Fruit fly (Drosophila melanogaster) whole organism, embryonic: ENCODE results near the gene waw.

Experiments used
- BEAF-32 ChIP-seq: fragments of 200-800 bp; sonication (Bioruptor generic); optimal IDR thresholded peaks from 3 replicates; lab custom pipeline; 2017; ENCODE audit warnings: missing biosample characterization, missing genetic modification characterization, mild to moderate bottlenecking, moderate library complexity, missing genetic modification reagents
- Bteb2 ChIP-seq: fragments of 200-800 bp; sonication (Bioruptor generic); optimal IDR thresholded peaks from 2 replicates; lab custom pipeline; 2016; ENCODE audit warnings: missing biosample characterization, missing genetic modification characterization
- CG10565 ChIP-seq: fragments of 200-800 bp; sonication (Bioruptor generic); optimal IDR thresholded peaks from 3 replicates; lab custom pipeline; 2016; ENCODE audit warnings: missing biosample characterization, mild to moderate bottlenecking, missing genetic modification characterization
- CG12299 ChIP-seq: fragments of 200-800 bp; sonication (Bioruptor generic); optimal IDR thresholded peaks from 2 replicates; lab custom pipeline; 2018; ENCODE audit warnings: missing biosample characterization, mild to moderate bottlenecking, missing genetic modification characterization
- CG12659 ChIP-seq: fragments of 200-800 bp; sonication (Bioruptor generic); optimal IDR thresholded peaks from 3 replicates; lab custom pipeline; 2017; ENCODE audit warnings: mild to moderate bottlenecking, missing biosample characterization, missing genetic modification reagents, missing genetic modification characterization
- CG15514 ChIP-seq: fragments of 200-800 bp; sonication (Bioruptor generic); optimal IDR thresholded peaks from 3 replicates; lab custom pipeline; 2017; ENCODE audit warnings: missing biosample characterization, missing genetic modification characterization, mild to moderate bottlenecking, moderate library complexity, missing genetic modification reagents
- CG1603 ChIP-seq: fragments of 200-800 bp; sonication (Bioruptor generic); optimal IDR thresholded peaks from 2 replicates; lab custom pipeline; 2019; ENCODE audit warnings: missing biosample characterization, mild to moderate bottlenecking, missing genetic modification characterization, moderate library complexity
- CG17829 ChIP-seq: fragments of 200-800 bp; optimal IDR thresholded peaks from 2 replicates; lab custom pipeline; 2019; ENCODE audit warnings: missing biosample characterization, mild to moderate bottlenecking, missing genetic modification characterization, moderate library complexity
- CG2116 ChIP-seq: fragments of 200-800 bp; sonication (Bioruptor generic); optimal IDR thresholded peaks from 3 replicates; lab custom pipeline; 2018; ENCODE audit warnings: missing biosample characterization, mild to moderate bottlenecking, missing genetic modification characterization
- CG2129 ChIP-seq: fragments of 200-800 bp; sonication (Bioruptor generic); IDR thresholded peaks from 2 replicates; pipeline ENCODE4 v1.3.6; 2022; ENCODE audit warnings: missing biosample characterization, missing genetic modification characterization; ENCODE audit not compliant: partially characterized antibody
- CG3407 ChIP-seq: fragments of 200-800 bp; sonication (Bioruptor generic); optimal IDR thresholded peaks from 2 replicates; lab custom pipeline; 2018; ENCODE audit warnings: missing biosample characterization, mild to moderate bottlenecking, missing genetic modification characterization
- CG3847 ChIP-seq: fragments of 200-800 bp; sonication (Bioruptor generic); IDR thresholded peaks from 2 replicates; pipeline ENCODE4 v1.3.6; 2022; ENCODE audit warnings: missing biosample characterization, missing genetic modification characterization
- CG6254 ChIP-seq: fragments of 200-800 bp; sonication (Bioruptor generic); optimal IDR thresholded peaks from 3 replicates; lab custom pipeline; 2017; ENCODE audit warnings: mild to moderate bottlenecking, missing biosample characterization, missing genetic modification reagents, missing genetic modification characterization
- CG8388 ChIP-seq: fragments of 200-800 bp; sonication (Bioruptor generic); optimal IDR thresholded peaks from 2 replicates; lab custom pipeline; 2019; ENCODE audit warnings: missing biosample characterization, mild to moderate bottlenecking, missing genetic modification characterization, moderate library complexity
- CG8924 ChIP-seq: fragments of 200-800 bp; optimal IDR thresholded peaks from 3 replicates; lab custom pipeline; 2019; ENCODE audit warnings: missing biosample characterization, mild to moderate bottlenecking, missing genetic modification characterization, moderate library complexity
- CG9817 ChIP-seq: fragments of 200-800 bp; sonication (Bioruptor generic); optimal IDR thresholded peaks from 2 replicates; lab custom pipeline; 2018; ENCODE audit warnings: missing biosample characterization, mild to moderate bottlenecking, missing genetic modification characterization, moderate library complexity
- Dfd ChIP-seq, 2 experiments: fragments of >200 bp; optimal IDR thresholded peaks; 2 replicates each; lab custom pipeline; 2017; ENCODE audit warnings: missing biosample characterization in 2 of 2, missing genetic modification characterization in 2 of 2
- Dp ChIP-seq: fragments of 200-800 bp; sonication (Bioruptor generic); optimal IDR thresholded peaks from 2 replicates; lab custom pipeline; 2018; ENCODE audit warnings: missing biosample characterization, mild to moderate bottlenecking, missing genetic modification characterization, moderate library complexity
- Fer3 ChIP-seq: fragments of 200-800 bp; sonication (Bioruptor generic); optimal IDR thresholded peaks from 2 replicates; lab custom pipeline; 2018; ENCODE audit warnings: missing biosample characterization, mild to moderate bottlenecking, missing genetic modification characterization, moderate library complexity
- H2.0 ChIP-seq: fragments of 200-800 bp; sonication (Bioruptor generic); IDR thresholded peaks from 2 replicates; pipeline ENCODE4 v1.3.6; 2022; ENCODE audit warnings: missing biosample characterization, missing genetic modification characterization
- Kr ChIP-seq: fragments of 200-800 bp; sonication (Bioruptor generic); optimal IDR thresholded peaks from 2 replicates; lab custom pipeline; 2017; ENCODE audit warnings: missing biosample characterization, mild to moderate bottlenecking, missing genetic modification characterization
- NfI ChIP-seq: fragments of 200-800 bp; sonication (Bioruptor generic); optimal IDR thresholded peaks from 3 replicates; lab custom pipeline; 2018; ENCODE audit warnings: missing biosample characterization, mild to moderate bottlenecking, missing genetic modification characterization, moderate library complexity
- Oaz ChIP-seq: fragments of 200-800 bp; sonication (Bioruptor generic); IDR thresholded peaks from 2 replicates; pipeline ENCODE4 v1.3.6; 2022; ENCODE audit warnings: missing biosample characterization, missing genetic modification characterization
- Sox102F ChIP-seq: fragments of 200-800 bp; sonication (Bioruptor generic); optimal IDR thresholded peaks from 2 replicates; lab custom pipeline; 2018; ENCODE audit warnings: missing biosample characterization, mild to moderate bottlenecking, missing genetic modification characterization, moderate library complexity
- Ssrp ChIP-seq: fragments of 200-800 bp; sonication (Bioruptor generic); optimal IDR thresholded peaks from 2 replicates; lab custom pipeline; 2018; ENCODE audit warnings: missing biosample characterization, mild to moderate bottlenecking, missing genetic modification characterization, moderate library complexity
- cad ChIP-seq: fragments of >200 bp; optimal IDR thresholded peaks from 2 replicates; lab custom pipeline; 2017; ENCODE audit warnings: missing biosample characterization, missing genetic modification characterization
- chif ChIP-seq, 2 experiments: fragments of 200-800 bp; sonication (Bioruptor generic); optimal IDR thresholded peaks; 3 replicates each; lab custom pipeline; 2016; ENCODE audit warnings: missing biosample characterization in 2 of 2, missing genetic modification characterization in 2 of 2
- dimm ChIP-seq: fragments of 200-800 bp; sonication (Bioruptor generic); IDR thresholded peaks from 2 replicates; pipeline ENCODE4 v1.3.6; 2022; ENCODE audit warnings: missing biosample characterization, missing genetic modification characterization
- emc ChIP-seq: fragments of 200-800 bp; sonication (Bioruptor generic); optimal IDR thresholded peaks from 2 replicates; lab custom pipeline; 2016; ENCODE audit warnings: missing biosample characterization, missing genetic modification characterization
- fd64A ChIP-seq: fragments of 200-800 bp; sonication (Bioruptor generic); optimal IDR thresholded peaks from 3 replicates; lab custom pipeline; 2018; ENCODE audit warnings: missing biosample characterization, mild to moderate bottlenecking, missing genetic modification characterization
- gro ChIP-seq: fragments of 200-800 bp; sonication (Bioruptor generic); optimal IDR thresholded peaks from 2 replicates; lab custom pipeline; 2016; ENCODE audit warnings: missing biosample characterization, missing genetic modification characterization
- gt ChIP-seq: fragments of 200-800 bp; sonication (Bioruptor generic); IDR thresholded peaks from 2 replicates; pipeline ENCODE4 v1.3.6; 2022; ENCODE audit warnings: missing biosample characterization, missing genetic modification characterization
- hb ChIP-seq: fragments of 200-800 bp; sonication (Bioruptor generic); IDR thresholded peaks from 3 replicates; pipeline ENCODE4 v1.3.6; 2022; ENCODE audit warnings: missing biosample characterization, missing genetic modification characterization; ENCODE audit not compliant: partially characterized antibody
- jing ChIP-seq: fragments of 200-800 bp; sonication (Bioruptor generic); optimal IDR thresholded peaks from 2 replicates; lab custom pipeline; 2018; ENCODE audit warnings: missing biosample characterization, mild to moderate bottlenecking, missing genetic modification characterization
- ken ChIP-seq: fragments of 200-800 bp; sonication (Bioruptor generic); IDR thresholded peaks from 3 replicates; pipeline ENCODE4 v1.3.6; 2022; ENCODE audit warnings: missing biosample characterization, missing genetic modification characterization
- knrl ChIP-seq: fragments of 200-800 bp; sonication (Bioruptor generic); IDR thresholded peaks from 3 replicates; pipeline ENCODE4 v1.3.6; 2022; ENCODE audit warnings: missing biosample characterization, missing genetic modification characterization; ENCODE audit not compliant: partially characterized antibody
- luna ChIP-seq: fragments of 200-800 bp; sonication (Bioruptor generic); optimal IDR thresholded peaks from 2 replicates; lab custom pipeline; 2016; ENCODE audit warnings: missing biosample characterization, missing genetic modification characterization
- nau ChIP-seq: fragments of 200-800 bp; sonication (Bioruptor generic); optimal IDR thresholded peaks from 3 replicates; lab custom pipeline; 2017; ENCODE audit warnings: missing biosample characterization, mild to moderate bottlenecking, missing genetic modification characterization, missing genetic modification reagents
- otp ChIP-seq: fragments of 200-800 bp; sonication (Bioruptor generic); IDR thresholded peaks from 3 replicates; pipeline ENCODE4, ENCODE4 v1.3.6; 2022; ENCODE audit warnings: missing biosample characterization, missing genetic modification characterization
- salm ChIP-seq: fragments of 200-800 bp; sonication (Bioruptor generic); optimal IDR thresholded peaks from 2 replicates; lab custom pipeline; 2018; ENCODE audit warnings: missing biosample characterization, mild to moderate bottlenecking, missing genetic modification characterization
- scrt ChIP-seq: fragments of 200-800 bp; sonication (Bioruptor generic); optimal IDR thresholded peaks from 2 replicates; lab custom pipeline; 2018; ENCODE audit warnings: missing biosample characterization, mild to moderate bottlenecking, missing genetic modification characterization, moderate library complexity
- sqz ChIP-seq: fragments of 200-800 bp; sonication (Bioruptor generic); optimal IDR thresholded peaks from 3 replicates; lab custom pipeline; 2018; ENCODE audit warnings: missing biosample characterization, mild to moderate bottlenecking, missing genetic modification characterization
- tgo ChIP-seq: fragments of 200-800 bp; sonication (Bioruptor generic); IDR thresholded peaks from 3 replicates; pipeline ENCODE4 v1.3.6; 2022; ENCODE audit warnings: missing biosample characterization, missing genetic modification characterization
- tin ChIP-seq: fragments of 200-800 bp; sonication (Bioruptor generic); optimal IDR thresholded peaks from 3 replicates; lab custom pipeline; 2016; ENCODE audit warnings: missing biosample characterization, missing genetic modification characterization
- tna ChIP-seq: fragments of 200-800 bp; sonication (Bioruptor generic); IDR thresholded peaks from 2 replicates; pipeline ENCODE4 v1.3.6; 2022; ENCODE audit warnings: missing biosample characterization, missing genetic modification characterization; ENCODE audit not compliant: partially characterized antibody
- tup ChIP-seq: fragments of 200-800 bp; sonication (Bioruptor generic); optimal IDR thresholded peaks from 2 replicates; lab custom pipeline; 2016; ENCODE audit warnings: missing biosample characterization, mild to moderate bottlenecking, missing genetic modification characterization, moderate library complexity
- unc-4 ChIP-seq: fragments of 200-800 bp; sonication (Bioruptor generic); IDR thresholded peaks from 2 replicates; pipeline ENCODE4 v1.3.6; 2022; ENCODE audit warnings: missing biosample characterization, missing genetic modification characterization; ENCODE audit not compliant: partially characterized antibody
- zen2 ChIP-seq: fragments of 200-800 bp; sonication (Bioruptor generic); IDR thresholded peaks from 3 replicates; pipeline ENCODE4 v1.3.6; 2022; ENCODE audit warnings: missing biosample characterization, missing genetic modification characterization; ENCODE audit not compliant: partially characterized antibody
- zfh1 ChIP-seq: fragments of 200-800 bp; sonication (Bioruptor generic); IDR thresholded peaks from 3 replicates; pipeline ENCODE4 v1.3.6; 2022; ENCODE audit warnings: missing biosample characterization, missing genetic modification characterization

waw gene

DNA sequence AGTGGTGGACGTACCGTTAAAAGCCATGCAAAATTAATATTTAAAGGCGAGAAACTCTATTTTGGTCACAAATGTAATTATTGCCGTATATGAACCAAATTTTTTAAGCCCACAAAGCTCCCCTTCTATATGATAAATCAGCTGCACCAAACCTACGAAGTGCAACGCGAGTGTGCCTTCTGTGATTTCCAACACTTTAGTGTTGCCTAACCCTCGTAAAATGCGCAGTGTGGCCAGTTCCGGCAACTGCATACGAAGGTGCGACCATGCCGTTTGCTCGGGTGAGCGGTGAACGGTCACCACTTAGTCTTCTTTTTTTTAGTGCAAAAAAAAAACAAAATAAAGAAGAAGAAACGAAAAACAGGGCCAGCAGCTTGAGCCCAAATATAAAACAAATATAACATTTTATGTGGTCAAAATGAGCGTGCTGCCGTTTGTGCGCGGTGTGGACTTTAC lies 23.3 kb upstream of the waw start, which contains the start of the genes tty and fliI (continued):
- TF ChIP-seq zen2 (no peak), CG12299 (tag; lab: Kevin White, UChicago) (no peak), CG8924 (peak; percentile 57), zfh1 (GFP tag; lab: Robert Waterston, UW) (peak; percentile 93), CG15514 (peak; percentile 79), jing (peak; percentile 56), nau (GFP tag; lab: Kevin White, UChicago) (no peak), Ssrp (peak; percentile 65), salm (tag; lab: Kevin White, UChicago) (peak; percentile 40), tna (GFP tag; lab: Robert Waterston, UW) (no peak), Sox102F (GFP tag; lab: Kevin White, UChicago) (peak; percentile 80), tgo (GFP tag; lab: Robert Waterston, UW) (peak; percentile 89)
- TF ChIP-seq, all 482 proteins: peak for 404

DNA sequence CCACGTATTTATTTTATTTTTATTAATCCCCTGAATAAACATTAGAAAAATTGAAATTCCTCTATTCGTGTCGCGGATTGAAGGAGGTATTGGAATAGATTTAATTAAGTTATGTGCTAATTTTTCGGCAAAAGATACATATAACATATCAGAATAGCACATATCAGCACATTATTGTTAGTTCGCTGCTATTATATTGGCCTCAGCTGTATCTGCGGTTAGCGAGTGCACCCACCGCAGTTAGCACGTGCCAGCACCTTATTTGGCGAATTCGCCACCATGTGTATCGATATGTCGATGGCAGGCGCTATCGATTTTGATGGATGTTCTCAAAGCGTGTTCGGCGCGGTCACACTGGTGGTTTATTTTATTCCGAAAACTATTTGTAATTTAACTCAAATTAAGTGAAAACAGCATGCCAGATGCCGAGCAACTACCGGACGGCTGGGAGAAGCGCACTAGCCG lies 17.8 kb upstream of the waw start, which contains the start of gene dod:
Gene dod, plus strand, starts transcription at position 323 of the 465 bp plus-strand sequence.
- TF ChIP-seq gro (GFP tag; lab: Kevin White, UChicago), result peak; percentile 55
- no peak for TF ChIP-seq sqz
- peak; percentile 52 for TF ChIP-seq CG17829 (tag; lab: Kevin White, UChicago)
- TF ChIP-seq unc-4 (GFP tag; lab: Robert Waterston, UW), result peak; percentile 79
- TF ChIP-seq Dp (GFP tag; lab: Kevin White, UChicago), result peak; percentile 54
- peak; percentile 77 for TF ChIP-seq knrl (GFP tag; lab: Robert Waterston, UW)
- peak; percentile 83 for TF ChIP-seq CG1603
- peak; percentile 62 for TF ChIP-seq NfI (GFP tag; lab: Kevin White, UChicago)
- peak; percentile 68 for TF ChIP-seq hb (GFP tag; lab: Robert Waterston, UW)
- TF ChIP-seq gt (GFP tag; lab: Robert Waterston, UW), result no peak
- TF ChIP-seq dimm (GFP tag; lab: Robert Waterston, UW), result no peak
- peak; percentile 48; the same call in 1 of the 2 replicates for TF ChIP-seq H2.0
- no peak for TF ChIP-seq Oaz (GFP tag; lab: Robert Waterston, UW)
- TF ChIP-seq Kr, result no peak
- no peak for TF ChIP-seq tup (GFP tag; lab: Kevin White, UChicago)
- TF ChIP-seq luna, result no peak
- peak; percentile 47; the same call in 1 of the 3 replicates for TF ChIP-seq ken (GFP tag; lab: Robert Waterston, UW)
- peak; percentile 72 for TF ChIP-seq CG2116 (GFP tag; lab: Kevin White, UChicago)
- TF ChIP-seq CG3847 (GFP tag; lab: Robert Waterston, UW), result peak; percentile 72
- TF ChIP-seq BEAF-32 (GFP tag; lab: Kevin White, UChicago), result peak; percentile 88
- TF ChIP-seq CG3407 (GFP tag; lab: Kevin White, UChicago), result no peak
- no peak for TF ChIP-seq emc (GFP tag; lab: Kevin White, UChicago)
- TF ChIP-seq Dfd (GFP tag; optimal IDR thresholded peaks at IDR 0.05; lab: Kevin White, UChicago), result no peak
- peak; percentile 20 for TF ChIP-seq CG8388
- TF ChIP-seq otp, result peak; percentile 35; the same call in 2 of the 3 replicates
- peak; percentile 44 for TF ChIP-seq tin (GFP tag; lab: Kevin White, UChicago)
- TF ChIP-seq chif (GFP tag; optimal IDR thresholded peaks at IDR 0.05; lab: Kevin White, UChicago), result peak; percentile 29 to 32
- peak; percentile 33 for TF ChIP-seq Fer3
- TF ChIP-seq CG6254, result no peak
- peak; percentile 83 for TF ChIP-seq CG12659 (GFP tag; lab: Kevin White, UChicago)
- no peak for TF ChIP-seq fd64A
- peak; percentile 31 for TF ChIP-seq CG9817 (tag; lab: Kevin White, UChicago)
- TF ChIP-seq CG2129 (GFP tag; lab: Robert Waterston, UW), result peak; percentile 53; the same call in 1 of the 2 replicates
- no peak for TF ChIP-seq scrt
- TF ChIP-seq CG10565 (GFP tag; lab: Kevin White, UChicago), result no peak
- TF ChIP-seq Bteb2 (GFP tag; lab: Kevin White, UChicago), result peak; percentile 15
- TF ChIP-seq cad (GFP tag; lab: Kevin White, UChicago), result no peak
